Worm (Caenorhabditis elegans): ENCODE data around the gene F08D12.3.
A peak's percentile ranks its signal among the peaks of the same experiment; 100 is the strongest.

The F08D12.3 gene

ce11 chrII:2779253-2779652, at the start of gene F08D12.3:
TSS of gene F08D12.3 (plus strand) at chrII:2779553.
- no peak for TF ChIP-seq athp-1 (tag; optimal IDR thresholded peaks at IDR 0.05)
- TF ChIP-seq nfya-1 (tag; optimal IDR thresholded peaks at IDR 0.05; ENCODE audit: borderline replicate concordance, insufficient read depth) = no peak
- no peak for TF ChIP-seq ceh-27 (GFP tag; optimal IDR thresholded peaks at IDR 0.05)
- TF ChIP-seq ZK185.1 (tag; optimal IDR thresholded peaks at IDR 0.05; ENCODE audit: poor library complexity, severe bottlenecking) = no peak
- TF ChIP-seq somi-1 (GFP tag; optimal IDR thresholded peaks at IDR 0.05) = no peak
- TF ChIP-seq Y53F4B.3 (GFP tag; IDR thresholded peaks at IDR 0.05) = no peak
- TF ChIP-seq let-526 (GFP tag; IDR thresholded peaks at IDR 0.05) = no peak
- no peak for TF ChIP-seq rpc-1 (optimal IDR thresholded peaks at IDR 0.05)
- TF ChIP-seq rpc-1 (tag; optimal IDR thresholded peaks at IDR 0.05) = no peak

ce11 chrII:2730647-2731046, 48.7 kb upstream of the F08D12.3 start:
- TF ChIP-seq cebp-2 (GFP tag; IDR thresholded peaks at IDR 0.05) (no peak), lin-35 (GFP tag; optimal IDR thresholded peaks at IDR 0.05) (no peak), unc-130 (GFP tag; optimal IDR thresholded peaks at IDR 0.05) (no peak), madf-10 (tag; optimal IDR thresholded peaks at IDR 0.05) (no peak)

ce11 chrII:2734266-2734665, 45.1 kb upstream of the F08D12.3 start:
- TF ChIP-seq hmg-20 (GFP tag; IDR thresholded peaks at IDR 0.05) = no peak
- TF ChIP-seq pbrm-1 (GFP tag; IDR thresholded peaks at IDR 0.05) = no peak
- no peak for TF ChIP-seq hlh-12 (tag; optimal IDR thresholded peaks at IDR 0.05)
- no peak for TF ChIP-seq ccch-3 (GFP tag; optimal IDR thresholded peaks at IDR 0.05)
- TF ChIP-seq ets-4 (GFP tag; optimal IDR thresholded peaks at IDR 0.05) = no peak
- TF ChIP-seq cebp-1 (GFP tag; IDR thresholded peaks at IDR 0.05) = no peak
- TF ChIP-seq cebp-1 (tag; optimal IDR thresholded peaks at IDR 0.05) = no peak
- TF ChIP-seq K11D2.4 (GFP tag; IDR thresholded peaks at IDR 0.05) = no peak
- no peak for TF ChIP-seq hsf-1 (GFP tag; IDR thresholded peaks at IDR 0.05)
- TF ChIP-seq mcd-1 (GFP tag; IDR thresholded peaks at IDR 0.05) = no peak
- no peak for TF ChIP-seq die-1 (tag; optimal IDR thresholded peaks at IDR 0.05)
- no peak for TF ChIP-seq atf-7 (tag; optimal IDR thresholded peaks at IDR 0.05)
- no peak for TF ChIP-seq snpc-1.1 (tag; optimal IDR thresholded peaks at IDR 0.05; ENCODE audit: insufficient read depth)
- TF ChIP-seq somi-1 (GFP tag; optimal IDR thresholded peaks at IDR 0.05) = no peak

- TF ChIP-seq zfh-2 (GFP tag; conservative IDR thresholded peaks at IDR 0.05) = peak; percentile 39; the same call in 1 of the 2 replicates
- peak; percentile 61; the same call in 1 of the 2 replicates for TF ChIP-seq hmg-1.2 (GFP tag; IDR thresholded peaks at IDR 0.05)
- TF ChIP-seq lin-35 (GFP tag; optimal IDR thresholded peaks at IDR 0.05) = no peak
- no peak for TF ChIP-seq dox-1 (GFP tag; IDR thresholded peaks at IDR 0.05)
- 0 out of 2 replicates have a peak, but pooled peaks have one; percentile 12 for TF ChIP-seq cebp-2 (GFP tag; IDR thresholded peaks at IDR 0.05)
- no peak for TF ChIP-seq cebp-1 (GFP tag; IDR thresholded peaks at IDR 0.05)
- peak; percentile 10 for TF ChIP-seq cebp-1 (tag; optimal IDR thresholded peaks at IDR 0.05)
- 0 out of 2 replicates have a peak, but pooled peaks have one; percentile 23 for TF ChIP-seq madf-3 (GFP tag; IDR thresholded peaks at IDR 0.05)
These were observed 44.6 kb upstream of the F08D12.3 start for ce11 chrII:2734735-2735134.

ce11 chrII:2735192-2735591, 44.2 kb upstream of the F08D12.3 start, which contains the start of gene wdr-31:
TSS of gene wdr-31 (minus strand) at chrII:2735292.
- TF ChIP-seq unc-130 (GFP tag; optimal IDR thresholded peaks at IDR 0.05) (no peak), mel-28 (tag; optimal IDR thresholded peaks at IDR 0.05; ENCODE audit: borderline replicate concordance) (no peak), cebp-2 (GFP tag; IDR thresholded peaks at IDR 0.05) (no peak), ceh-91 (GFP tag; IDR thresholded peaks at IDR 0.05) (no peak), ccch-3 (GFP tag; optimal IDR thresholded peaks at IDR 0.05) (no peak), K11D2.4 (GFP tag; IDR thresholded peaks at IDR 0.05) (no peak), F52B5.7 (tag; optimal IDR thresholded peaks at IDR 0.05) (no peak), nhr-80 (tag; optimal IDR thresholded peaks at IDR 0.05) (no peak), nfya-2 (GFP tag; IDR thresholded peaks at IDR 0.05) (no peak), gei-17 (GFP tag; optimal IDR thresholded peaks at IDR 0.05) (no peak), zim-3 (tag; optimal IDR thresholded peaks at IDR 0.05) (no peak), F55B11.4 (tag; optimal IDR thresholded peaks at IDR 0.05; ENCODE audit: borderline replicate concordance, insufficient read depth) (no peak), lsy-27 (tag; optimal IDR thresholded peaks at IDR 0.05; ENCODE audit: borderline replicate concordance, insufficient read depth) (no peak), lin-26 (GFP tag; IDR thresholded peaks at IDR 0.05) (no peak), attf-6 (GFP tag; IDR thresholded peaks at IDR 0.05) (no peak), chd-7 (tag; optimal IDR thresholded peaks at IDR 0.05) (no peak), madf-6 (GFP tag; IDR thresholded peaks at IDR 0.05) (no peak)

Measured in whole organism, young adult.